Fruit fly (Drosophila melanogaster): ENCODE data around the gene CG42266.

CG42266 gene

DNA sequence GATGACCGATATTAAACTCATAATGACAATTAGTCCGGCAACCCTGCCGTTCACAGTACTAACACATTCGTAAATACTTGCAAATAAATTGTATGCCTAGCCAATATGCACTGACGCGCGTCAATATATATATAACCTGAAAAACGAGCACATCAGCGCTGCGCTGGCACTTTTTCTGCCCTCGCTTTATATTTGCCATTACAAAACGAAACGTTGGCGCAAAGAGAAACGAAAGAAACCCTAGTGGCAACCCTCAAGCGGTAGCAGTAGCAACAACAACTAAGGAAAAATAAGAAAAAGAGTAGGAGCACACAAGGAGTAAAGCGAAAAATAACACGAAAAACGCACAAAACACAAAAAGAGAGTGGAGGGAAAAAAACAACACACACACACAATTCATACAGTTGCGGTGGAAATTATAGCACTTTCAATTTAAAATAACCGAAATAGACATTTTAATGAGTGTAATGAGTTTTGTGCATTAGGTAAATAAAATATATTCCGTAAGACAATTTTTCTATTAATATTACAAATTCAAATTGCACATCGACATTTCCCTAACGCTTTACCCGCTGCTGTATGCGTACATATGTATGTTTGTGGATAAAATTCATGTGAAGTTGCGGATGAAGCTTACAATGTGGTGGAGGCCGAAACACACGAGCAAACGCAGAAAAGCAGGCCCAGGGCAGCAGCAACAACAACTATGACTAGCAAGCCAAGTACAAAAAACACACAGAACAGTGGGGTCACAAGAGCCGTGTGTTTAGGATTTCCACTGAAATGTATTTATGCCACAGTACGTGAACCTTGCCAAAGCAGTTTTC, 10.8 kb upstream of the CG42266 start (continued):
- TF ChIP-seq Dbx (GFP tag; IDR thresholded peaks at IDR 0.05) (peak; percentile 99), Fer2 (tag; optimal IDR thresholded peaks at IDR 0.05) (peak; percentile 98), CG6272 (GFP tag; IDR thresholded peaks at IDR 0.05) (peak; percentile 97), tll (GFP tag; optimal IDR thresholded peaks at IDR 0.05) (peak in 1 of 2 experiments; percentile 66), CG11560 (tag; IDR thresholded peaks at IDR 0.05) (peak; percentile 93), CG14667 (GFP tag; IDR thresholded peaks at IDR 0.05) (peak; percentile 97), unpg (GFP tag; optimal IDR thresholded peaks at IDR 0.05) (peak; percentile 99), pita (GFP tag; optimal IDR thresholded peaks at IDR 0.05) (no peak), gsb-n (tag; optimal IDR thresholded peaks at IDR 0.05) (peak; percentile 99), cato (GFP tag; optimal IDR thresholded peaks at IDR 0.05; ENCODE audit: borderline replicate concordance) (peak; percentile 96), CG9215 (GFP tag; IDR thresholded peaks at IDR 0.05) (peak; percentile 98), fd64A (GFP tag; optimal IDR thresholded peaks at IDR 0.05) (peak; percentile 98), bsh (GFP tag; optimal IDR thresholded peaks at IDR 0.05) (peak; percentile 97 to 99), Lpt (GFP tag; optimal IDR thresholded peaks at IDR 0.05) (no peak), zen (tag; optimal IDR thresholded peaks at IDR 0.05) (peak; percentile 98), Fer3 (tag; optimal IDR thresholded peaks at IDR 0.05) (peak; percentile 99), D (optimal IDR thresholded peaks at IDR 0.05) (no peak), D (GFP tag; optimal IDR thresholded peaks at IDR 0.05) (peak; percentile 99), onecut (GFP tag; IDR thresholded peaks at IDR 0.05) (peak; percentile 98), E2f2 (GFP tag; IDR thresholded peaks at IDR 0.05) (peak; percentile 91), CG14441 (GFP tag; IDR thresholded peaks at IDR 0.05) (peak; percentile 99), CG17829 (tag; optimal IDR thresholded peaks at IDR 0.05) (peak; percentile 99), Taf1 (GFP tag; IDR thresholded peaks at IDR 0.05) (peak; percentile 98), CG1529 (GFP tag; optimal IDR thresholded peaks at IDR 0.05) (peak; percentile 99), Sry-δ (GFP tag; optimal IDR thresholded peaks at IDR 0.05) (peak; percentile 67), E2f1 (GFP tag; IDR thresholded peaks at IDR 0.05) (peak; percentile 99), Dek (tag; optimal IDR thresholded peaks at IDR 0.05) (peak; percentile 99), CG6854 (GFP tag; optimal IDR thresholded peaks at IDR 0.05) (peak; percentile 99), CG12942 (GFP tag; optimal IDR thresholded peaks at IDR 0.05) (peak; percentile 98), Adf1 (GFP tag; IDR thresholded peaks at IDR 0.05) (peak; percentile 90), jigr1 (GFP tag; IDR thresholded peaks at IDR 0.05) (peak; percentile 96), maf-S (GFP tag; optimal IDR thresholded peaks at IDR 0.05) (peak; percentile 96), CG12299 (tag; optimal IDR thresholded peaks at IDR 0.05) (peak; percentile 99), CG2129 (GFP tag; IDR thresholded peaks at IDR 0.05; ENCODE audit: partially characterized antibody) (no peak), HHEX (GFP tag; optimal IDR thresholded peaks at IDR 0.05) (peak; percentile 99), CG34376 (GFP tag; optimal IDR thresholded peaks at IDR 0.05) (peak; percentile 100), bcd (GFP tag; optimal IDR thresholded peaks at IDR 0.05) (peak; percentile 99), Doc2 (GFP tag; IDR thresholded peaks at IDR 0.05) (peak; percentile 93), hb (GFP tag; IDR thresholded peaks at IDR 0.05; ENCODE audit: partially characterized antibody) (no peak), zfh1 (GFP tag; IDR thresholded peaks at IDR 0.05) (peak; percentile 99), CG10543 (GFP tag; optimal IDR thresholded peaks at IDR 0.05) (peak; percentile 99), Abd-B (GFP tag; optimal IDR thresholded peaks at IDR 0.05) (peak; percentile 98), Bdp1 (GFP tag; optimal IDR thresholded peaks at IDR 0.05) (peak; percentile 91), CG9609 (GFP tag; optimal IDR thresholded peaks at IDR 0.05) (peak; percentile 97), Hr51 (GFP tag; optimal IDR thresholded peaks at IDR 0.05) (peak; percentile 99)

Measured in whole organism, embryonic.